Worm (Caenorhabditis elegans): ENCODE results near the gene mif-4.

DNA sequence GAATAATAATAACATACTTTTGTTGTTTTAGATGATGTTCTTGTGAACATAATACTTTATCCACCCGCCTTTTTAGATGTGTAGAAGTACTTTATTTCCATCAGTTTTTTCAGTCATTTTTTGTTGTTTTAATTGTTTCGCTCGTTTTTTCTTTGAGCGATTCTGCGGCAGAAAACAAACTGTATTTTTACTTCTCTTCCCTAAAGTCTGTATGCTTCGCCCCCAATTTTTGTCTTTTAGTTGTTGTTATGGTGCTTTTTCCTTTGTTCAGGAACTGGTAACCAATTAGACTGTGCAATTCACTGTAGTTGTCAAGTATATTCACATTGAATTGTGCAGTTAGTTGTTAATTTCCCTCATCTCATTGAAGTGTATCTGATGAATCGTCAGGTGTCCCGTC, 10.0 kb downstream of the mif-4 start:
- no peak for TF ChIP-seq lin-13 (GFP tag; optimal IDR thresholded peaks at IDR 0.05)
- no peak for TF ChIP-seq snpc-4 (tag; optimal IDR thresholded peaks at IDR 0.05)

All from whole organism, L2 larva.